Fruit fly (Drosophila melanogaster) whole organism, embryonic: Measurements from ENCODE around the gene mus301.

ENCODE experiments used
- BtbVII ChIP-seq: fragments of 200-800 bp; sonication (Bioruptor generic); optimal IDR thresholded peaks from 3 replicates; lab custom pipeline; 2017; ENCODE audit warnings: missing biosample characterization, mild to moderate bottlenecking, missing genetic modification characterization
- CG11093 ChIP-seq: fragments of 200-800 bp; sonication (Bioruptor generic); IDR thresholded peaks from 3 replicates; pipeline ENCODE4 v1.3.6; 2022; ENCODE audit warnings: missing biosample characterization, missing genetic modification characterization
- CG11247 ChIP-seq: fragments of 200-800 bp; sonication (Bioruptor generic); IDR thresholded peaks from 2 replicates; pipeline ENCODE4 v1.3.6; 2022; ENCODE audit warnings: missing biosample characterization, missing genetic modification characterization
- CG12236 ChIP-seq: fragments of 200-800 bp; sonication (Bioruptor generic); optimal IDR thresholded peaks from 2 replicates; lab custom pipeline; 2016; ENCODE audit warnings: missing biosample characterization, missing genetic modification characterization
- CG12299 ChIP-seq: fragments of 200-800 bp; sonication (Bioruptor generic); optimal IDR thresholded peaks from 2 replicates; lab custom pipeline; 2018; ENCODE audit warnings: missing biosample characterization, mild to moderate bottlenecking, missing genetic modification characterization
- CG12942 ChIP-seq: fragments of 200-800 bp; sonication (Bioruptor generic); optimal IDR thresholded peaks from 3 replicates; lab custom pipeline; 2016; ENCODE audit warnings: missing biosample characterization, missing genetic modification characterization
- CG15011 ChIP-seq: fragments of 200-800 bp; sonication (Bioruptor generic); optimal IDR thresholded peaks from 3 replicates; lab custom pipeline; 2018; ENCODE audit warnings: missing biosample characterization, mild to moderate bottlenecking, missing genetic modification characterization
- CG15269 ChIP-seq: fragments of 200-800 bp; sonication (Bioruptor generic); optimal IDR thresholded peaks from 2 replicates; lab custom pipeline; 2018; ENCODE audit warnings: missing biosample characterization, mild to moderate bottlenecking, missing genetic modification characterization, moderate library complexity
- CG2202 ChIP-seq: fragments of 200-800 bp; sonication (Bioruptor generic); optimal IDR thresholded peaks from 2 replicates; lab custom pipeline; 2018; ENCODE audit warnings: missing biosample characterization, mild to moderate bottlenecking, missing genetic modification characterization
- CG3065 ChIP-seq: fragments of 200-800 bp; sonication (Bioruptor generic); optimal IDR thresholded peaks from 2 replicates; lab custom pipeline; 2016; ENCODE audit warnings: missing biosample characterization, missing genetic modification characterization
- CG31388 ChIP-seq: fragments of 200-800 bp; sonication (Bioruptor generic); optimal IDR thresholded peaks from 2 replicates; lab custom pipeline; 2016; ENCODE audit warnings: missing biosample characterization, missing genetic modification characterization
- CG3163 ChIP-seq: fragments of 200-800 bp; sonication (Bioruptor generic); optimal IDR thresholded peaks from 3 replicates; lab custom pipeline; 2016; ENCODE audit warnings: missing biosample characterization, missing genetic modification characterization
- CG3838 ChIP-seq: fragments of 200-800 bp; sonication (Bioruptor generic); optimal IDR thresholded peaks from 3 replicates; lab custom pipeline; 2016; ENCODE audit warnings: missing biosample characterization, missing genetic modification characterization
- CG4360 ChIP-seq: fragments of 200-800 bp; sonication (Bioruptor generic); IDR thresholded peaks from 2 replicates; pipeline ENCODE4 v1.3.6; 2022; ENCODE audit warnings: missing biosample characterization, missing genetic modification characterization
- CG43689 ChIP-seq: fragments of 200-800 bp; sonication (Bioruptor generic); IDR thresholded peaks from 2 replicates; pipeline ENCODE4 v1.3.6; 2022; ENCODE audit warnings: missing biosample characterization, missing genetic modification characterization
- CG4707 ChIP-seq: fragments of 200-800 bp; sonication (Bioruptor generic); optimal IDR thresholded peaks from 2 replicates; lab custom pipeline; 2018; ENCODE audit warnings: missing biosample characterization, mild to moderate bottlenecking, missing genetic modification characterization, moderate library complexity
- CG5180 ChIP-seq: fragments of 200-800 bp; sonication (Bioruptor generic); optimal IDR thresholded peaks from 3 replicates; lab custom pipeline; 2017; ENCODE audit warnings: missing biosample characterization, missing genetic modification characterization, mild to moderate bottlenecking, moderate library complexity, missing genetic modification reagents
- CG8765 ChIP-seq: fragments of 200-800 bp; sonication (Bioruptor generic); IDR thresholded peaks from 2 replicates; pipeline ENCODE4 v1.3.6; 2022; ENCODE audit warnings: missing biosample characterization, missing genetic modification characterization
- CoRest ChIP-seq: fragments of 200-800 bp; sonication (Bioruptor generic); optimal IDR thresholded peaks from 3 replicates; lab custom pipeline; 2018; ENCODE audit warnings: missing biosample characterization, mild to moderate bottlenecking, missing genetic modification characterization, moderate library complexity
- Dip2 ChIP-seq: fragments of 200-800 bp; sonication (Bioruptor generic); IDR thresholded peaks from 2 replicates; pipeline ENCODE4 v1.3.6; 2022; ENCODE audit warnings: missing biosample characterization, missing genetic modification characterization
- Drgx ChIP-seq: fragments of 200-800 bp; sonication (Bioruptor generic); IDR thresholded peaks from 2 replicates; pipeline ENCODE4 v1.3.6; 2022; ENCODE audit warnings: missing biosample characterization, missing genetic modification characterization
- Elba2 ChIP-seq: fragments of 200-800 bp; sonication (Bioruptor generic); optimal IDR thresholded peaks from 3 replicates; lab custom pipeline; 2016; ENCODE audit warnings: missing biosample characterization, missing genetic modification characterization
- Ets97D ChIP-seq: fragments of 200-800 bp; sonication (Bioruptor generic); optimal IDR thresholded peaks from 3 replicates; lab custom pipeline; 2016; ENCODE audit warnings: missing biosample characterization, missing genetic modification characterization
- Lpt ChIP-seq: fragments of >200 bp; optimal IDR thresholded peaks from 2 replicates; lab custom pipeline; 2018; ENCODE audit warnings: missing biosample characterization, missing genetic modification characterization
- Med ChIP-seq: fragments of 200-800 bp; sonication (Bioruptor generic); peaks from one replicate; lab custom pipeline; 2016; ENCODE audit warnings: missing biosample characterization, missing genetic modification characterization, mild to moderate bottlenecking, inconsistent platforms, moderate library complexity
- NC2β ChIP-seq: fragments of 200-800 bp; sonication (Bioruptor generic); optimal IDR thresholded peaks from 2 replicates; lab custom pipeline; 2016; ENCODE audit warnings: missing biosample characterization, missing genetic modification characterization
- Nf-YA ChIP-seq: fragments of 200-800 bp; sonication (Bioruptor generic); IDR thresholded peaks from 2 replicates; pipeline ENCODE4 v1.3.6; 2022; ENCODE audit warnings: missing biosample characterization, missing genetic modification characterization
- Rx ChIP-seq: fragments of 200-800 bp; sonication (Bioruptor generic); IDR thresholded peaks from 2 replicates; pipeline ENCODE4 v1.3.6; 2022; ENCODE audit warnings: missing biosample characterization, missing genetic modification characterization
- Spps ChIP-seq: fragments of 200-800 bp; sonication (Bioruptor generic); optimal IDR thresholded peaks from 2 replicates; lab custom pipeline; 2018; ENCODE audit warnings: missing biosample characterization, mild to moderate bottlenecking, missing genetic modification characterization
- Sry-δ ChIP-seq: fragments of 200-800 bp; sonication (Bioruptor generic); optimal IDR thresholded peaks from 2 replicates; lab custom pipeline; 2016; ENCODE audit warnings: missing biosample characterization, missing genetic modification characterization
- ab ChIP-seq: fragments of 200-800 bp; sonication (Bioruptor generic); optimal IDR thresholded peaks from 2 replicates; lab custom pipeline; 2016; ENCODE audit warnings: missing biosample characterization, missing genetic modification characterization
- al ChIP-seq: fragments of 200-800 bp; sonication (Bioruptor generic); IDR thresholded peaks from 2 replicates; pipeline ENCODE4 v1.3.6; 2022; ENCODE audit warnings: missing biosample characterization, missing genetic modification characterization
- amos ChIP-seq: fragments of 200-800 bp; sonication (Bioruptor generic); IDR thresholded peaks from 2 replicates; pipeline ENCODE4 v1.3.6; 2022; ENCODE audit warnings: missing biosample characterization, missing genetic modification characterization; ENCODE audit not compliant: partially characterized antibody
- ash1 ChIP-seq: fragments of 200-800 bp; sonication (Bioruptor generic); optimal IDR thresholded peaks from 2 replicates; lab custom pipeline; 2018; ENCODE audit warnings: missing biosample characterization, mild to moderate bottlenecking, missing genetic modification characterization
- bbx ChIP-seq: fragments of 200-800 bp; sonication (Bioruptor generic); IDR thresholded peaks from 2 replicates; pipeline ENCODE4 v1.3.6; 2022; ENCODE audit warnings: missing biosample characterization, missing genetic modification characterization; ENCODE audit not compliant: partially characterized antibody
- chif ChIP-seq, 2 experiments: fragments of 200-800 bp; sonication (Bioruptor generic); optimal IDR thresholded peaks; 3 replicates each; lab custom pipeline; 2016; ENCODE audit warnings: missing biosample characterization in 2 of 2, missing genetic modification characterization in 2 of 2
- da ChIP-seq: fragments of 200-800 bp; sonication (Bioruptor generic); optimal IDR thresholded peaks from 2 replicates; lab custom pipeline; 2016; ENCODE audit warnings: missing biosample characterization, missing genetic modification characterization
- dan ChIP-seq: fragments of 200-800 bp; sonication (Bioruptor generic); IDR thresholded peaks from 2 replicates; pipeline ENCODE4 v1.3.6; 2022; ENCODE audit warnings: missing biosample characterization, missing genetic modification characterization
- en ChIP-seq: fragments of 200-800 bp; sonication (Bioruptor generic); optimal IDR thresholded peaks from 2 replicates; lab custom pipeline; 2016; ENCODE audit warnings: missing biosample characterization, missing genetic modification characterization
- eve ChIP-seq, 2 experiments: fragments of >200 bp; optimal IDR thresholded peaks; 2 replicates each; lab custom pipeline; 2017; ENCODE audit warnings: missing biosample characterization in 2 of 2, missing genetic modification characterization in 2 of 2
- gcm2 ChIP-seq: fragments of 200-800 bp; sonication (Bioruptor generic); optimal IDR thresholded peaks from 2 replicates; lab custom pipeline; 2016; ENCODE audit warnings: missing biosample characterization, missing genetic modification characterization
- gro ChIP-seq: fragments of 200-800 bp; sonication (Bioruptor generic); optimal IDR thresholded peaks from 2 replicates; lab custom pipeline; 2016; ENCODE audit warnings: missing biosample characterization, missing genetic modification characterization
- inv ChIP-seq: fragments of 200-800 bp; sonication (Bioruptor generic); IDR thresholded peaks from 2 replicates; pipeline ENCODE4 v1.3.6; 2022; ENCODE audit warnings: missing biosample characterization, missing genetic modification characterization; ENCODE audit not compliant: partially characterized antibody
- knrl ChIP-seq: fragments of 200-800 bp; sonication (Bioruptor generic); IDR thresholded peaks from 3 replicates; pipeline ENCODE4 v1.3.6; 2022; ENCODE audit warnings: missing biosample characterization, missing genetic modification characterization; ENCODE audit not compliant: partially characterized antibody
- lov ChIP-seq, 2 experiments: fragments of 200-800 bp in 1 of 2; fragments of >200 bp in 1 of 2; sonication (Bioruptor generic) in 1 of 2; IDR thresholded peaks in 1 of 2; optimal IDR thresholded peaks in 1 of 2; 2 replicates in 1 of 2; 3 replicates in 1 of 2; pipeline versions ENCODE4 v1.3.6 to Lab custom; 2017 to 2022; ENCODE audit warnings: missing biosample characterization in 1 of 2, missing genetic modification characterization in 1 of 2
- oc ChIP-seq: fragments of 200-800 bp; sonication (Bioruptor generic); optimal IDR thresholded peaks from 2 replicates; lab custom pipeline; 2018; ENCODE audit warnings: missing biosample characterization, mild to moderate bottlenecking, missing genetic modification characterization, moderate library complexity
- scrt ChIP-seq: fragments of 200-800 bp; sonication (Bioruptor generic); optimal IDR thresholded peaks from 2 replicates; lab custom pipeline; 2018; ENCODE audit warnings: missing biosample characterization, mild to moderate bottlenecking, missing genetic modification characterization, moderate library complexity
- ssp ChIP-seq: fragments of 200-800 bp; sonication (Bioruptor generic); IDR thresholded peaks from 2 replicates; pipeline ENCODE4 v1.3.6; 2022; ENCODE audit warnings: missing biosample characterization, missing genetic modification characterization
- tio ChIP-seq: fragments of 200-800 bp; sonication (Bioruptor generic); optimal IDR thresholded peaks from 2 replicates; lab custom pipeline; 2017; ENCODE audit warnings: missing biosample characterization, missing genetic modification characterization, inconsistent platforms
- vnd ChIP-seq: fragments of 200-800 bp; sonication (Bioruptor generic); IDR thresholded peaks from 3 replicates; pipeline ENCODE4 v1.3.6; 2022; ENCODE audit warnings: missing biosample characterization, missing genetic modification characterization; ENCODE audit not compliant: partially characterized antibody
- zfh1 ChIP-seq: fragments of 200-800 bp; sonication (Bioruptor generic); IDR thresholded peaks from 3 replicates; pipeline ENCODE4 v1.3.6; 2022; ENCODE audit warnings: missing biosample characterization, missing genetic modification characterization

The mus301 gene

dm6 chr3L:8137448-8137906 is at the start of gene mus301, which contains the start of gene Setx (continued):
- TF ChIP-seq CG4707 (GFP tag; lab: Kevin White, UChicago) (no peak), Spps (peak; percentile 40), CG15269 (tag; lab: Kevin White, UChicago) (no peak), CG5180 (GFP tag; lab: Kevin White, UChicago) (no peak), CG8765 (GFP tag; lab: Robert Waterston, UW) (peak; percentile 45; the same call in 1 of the 2 replicates), da (GFP tag; lab: Kevin White, UChicago) (peak; percentile 72), CG2202 (tag; lab: Kevin White, UChicago) (peak; percentile 49), inv (no peak; the same call in 1 of the 2 replicates), CoRest (tag; lab: Kevin White, UChicago) (peak; percentile 89), CG12942 (GFP tag; lab: Kevin White, UChicago) (peak; percentile 88), ash1 (GFP tag; lab: Kevin White, UChicago) (no peak), Rx (peak; percentile 12; the same call in 1 of the 2 replicates), bbx (no peak), dan (GFP tag; lab: Robert Waterston, UW) (no peak; the same call in 1 of the 2 replicates), gcm2 (peak; percentile 44), eve (GFP tag; optimal IDR thresholded peaks at IDR 0.05; lab: Kevin White, UChicago) (no peak), scrt (no peak), lov (optimal IDR thresholded peaks at IDR 0.05; lab: Kevin White, UChicago) (no peak), lov (GFP tag; IDR thresholded peaks at IDR 0.05; lab: Robert Waterston, UW) (no peak), CG3065 (GFP tag; lab: Kevin White, UChicago) (peak; percentile 39), chif (GFP tag; optimal IDR thresholded peaks at IDR 0.05; lab: Kevin White, UChicago) (peak; percentile 61 to 86), BtbVII (no peak), Lpt (GFP tag; lab: Kevin White, UChicago) (no peak), CG11093 (GFP tag; lab: Robert Waterston, UW) (peak; percentile 48; the same call in 1 of the 3 replicates), CG3163 (GFP tag; lab: Kevin White, UChicago) (peak; percentile 51), CG12299 (peak; percentile 36), Ets97D (GFP tag; lab: Kevin White, UChicago) (peak; percentile 93), Elba2 (GFP tag; lab: Kevin White, UChicago) (peak; percentile 98), CG31388 (peak; percentile 55), Dip2 (GFP tag; lab: Robert Waterston, UW) (no peak), Drgx (no peak), en (no peak), ab (peak; percentile 65), CG3838 (GFP tag; lab: Kevin White, UChicago) (peak; percentile 62), al (GFP tag; lab: Robert Waterston, UW) (peak; percentile 60), amos (GFP tag; lab: Robert Waterston, UW) (peak; percentile 40; the same call in 1 of the 2 replicates), CG43689 (GFP tag; lab: Robert Waterston, UW) (no peak), CG11247 (GFP tag; lab: Robert Waterston, UW) (peak; percentile 67), gro (GFP tag; lab: Kevin White, UChicago) (peak; percentile 84), CG4360 (GFP tag; lab: Robert Waterston, UW) (no peak), ssp (GFP tag; lab: Robert Waterston, UW) (peak; percentile 72), CG15011 (GFP tag; lab: Kevin White, UChicago) (no peak), Med (peak; percentile 97), Nf-YA (GFP tag; lab: Robert Waterston, UW) (no peak), Sry-δ (GFP tag; lab: Kevin White, UChicago) (peak; percentile 61), CG12236 (GFP tag; lab: Kevin White, UChicago) (peak; percentile 53), knrl (GFP tag; lab: Robert Waterston, UW) (peak; percentile 50; the same call in 2 of the 3 replicates), vnd (GFP tag; lab: Robert Waterston, UW) (no peak), tio (GFP tag; lab: Kevin White, UChicago) (peak; percentile 78), oc (tag; lab: Kevin White, UChicago) (no peak), zfh1 (GFP tag; lab: Robert Waterston, UW) (peak; percentile 73), NC2β (GFP tag; lab: Kevin White, UChicago) (peak; percentile 74)
